Fruit fly (Drosophila melanogaster) whole organism, adult: ENCODE measurements around the gene Eip74EF.

ENCODE experiments used
- CG11617 ChIP-seq: fragments of 200-800 bp; sonication (Bioruptor generic); optimal IDR thresholded peaks from 2 replicates; lab custom pipeline; 2017; ENCODE audit warnings: mild to moderate bottlenecking, missing biosample characterization, missing genetic modification reagents, missing genetic modification characterization
- CG12768 ChIP-seq: fragments of 200-800 bp; sonication (Bioruptor generic); optimal IDR thresholded peaks from 2 replicates; lab custom pipeline; 2017; ENCODE audit warnings: missing biosample characterization, missing genetic modification characterization, mild to moderate bottlenecking, moderate library complexity, missing genetic modification reagents
- CG14711 ChIP-seq: fragments of 200-800 bp; sonication (Bioruptor generic); optimal IDR thresholded peaks from 2 replicates; lab custom pipeline; 2018; ENCODE audit warnings: missing biosample characterization, mild to moderate bottlenecking, missing genetic modification characterization, moderate library complexity
- CG1620 ChIP-seq: fragments of 200-800 bp; sonication (Bioruptor generic); optimal IDR thresholded peaks from 2 replicates; lab custom pipeline; 2016; ENCODE audit warnings: missing biosample characterization, missing genetic modification characterization
- CG5204 ChIP-seq: fragments of 200-800 bp; sonication (Bioruptor generic); optimal IDR thresholded peaks from 2 replicates; lab custom pipeline; 2016; ENCODE audit warnings: missing biosample characterization, missing genetic modification characterization
- CG7045 ChIP-seq: fragments of 200-800 bp; sonication (Bioruptor generic); optimal IDR thresholded peaks from 2 replicates; lab custom pipeline; 2017; ENCODE audit warnings: missing biosample characterization, mild to moderate bottlenecking, missing genetic modification characterization
- Hr96 ChIP-seq: fragments of 200-800 bp; sonication (Bioruptor generic); optimal IDR thresholded peaks from 2 replicates; lab custom pipeline; 2016; ENCODE audit warnings: missing biosample characterization, missing genetic modification characterization
- Mnt ChIP-seq: fragments of 200-800 bp; sonication (Bioruptor generic); optimal IDR thresholded peaks from 2 replicates; lab custom pipeline; 2016; ENCODE audit warnings: missing biosample characterization, mild to moderate bottlenecking, missing genetic modification characterization
- cic ChIP-seq: fragments of 200-800 bp; sonication (Bioruptor generic); optimal IDR thresholded peaks from 2 replicates; lab custom pipeline; 2017; ENCODE audit warnings: missing biosample characterization, mild to moderate bottlenecking, missing genetic modification characterization, moderate library complexity
- cnc ChIP-seq, 2 experiments: fragments of >200 bp; optimal IDR thresholded peaks; 2 replicates each; lab custom pipeline; 2017
- kay ChIP-seq: fragments of 200-800 bp; sonication (Bioruptor generic); peaks from one replicate; lab custom pipeline; 2016; ENCODE audit warnings: missing biosample characterization, missing genetic modification characterization, borderline replicate concordance
- ovo ChIP-seq: fragments of 200-800 bp; sonication (Bioruptor generic); optimal IDR thresholded peaks from 2 replicates; lab custom pipeline; 2016; ENCODE audit warnings: missing biosample characterization, missing genetic modification characterization
- tj ChIP-seq: fragments of 200-800 bp; sonication (Bioruptor generic); optimal IDR thresholded peaks from 3 replicates; lab custom pipeline; 2017; ENCODE audit warnings: missing biosample characterization, mild to moderate bottlenecking, missing genetic modification characterization, moderate library complexity
- toe ChIP-seq: fragments of 200-800 bp; sonication (Bioruptor generic); optimal IDR thresholded peaks from 2 replicates; lab custom pipeline; 2016; ENCODE audit warnings: missing biosample characterization, missing genetic modification characterization

- TF ChIP-seq tj (GFP tag; lab: Kevin White, UChicago), result no peak
- no peak for TF ChIP-seq CG1620 (GFP tag; lab: Kevin White, UChicago)
- TF ChIP-seq toe (GFP tag; lab: Kevin White, UChicago), result no peak
- TF ChIP-seq CG12768 (GFP tag; lab: Kevin White, UChicago), result no peak
- no peak for TF ChIP-seq Mnt (GFP tag; lab: Kevin White, UChicago)
- no peak for TF ChIP-seq CG11617
- TF ChIP-seq CG7045 (GFP tag; lab: Kevin White, UChicago), result no peak
- TF ChIP-seq cic (GFP tag; lab: Kevin White, UChicago), result no peak
- no peak for TF ChIP-seq CG14711 (tag; lab: Kevin White, UChicago)
- no peak for TF ChIP-seq CG5204 (GFP tag; lab: Kevin White, UChicago)
- TF ChIP-seq cnc (optimal IDR thresholded peaks at IDR 0.05; lab: Kevin White, UChicago), result no peak
- TF ChIP-seq kay, result no peak
- TF ChIP-seq Hr96 (GFP tag; lab: Kevin White, UChicago), result no peak
- no peak for TF ChIP-seq ovo (GFP tag; lab: Kevin White, UChicago)
These were observed 31.2 kb downstream of the Eip74EF start for dm6 chr3L:17587897-17588296.
